Worm (Caenorhabditis elegans): ENCODE results near the gene cyp-34A9.
A peak's percentile ranks its signal among the peaks of the same experiment; 100 is the strongest.

Gene cyp-34A9

ce11 chrV:3972846-3973245 lies 2.5 kb upstream of the cyp-34A9 start, which contains the start of gene cyp-34A10:
TSS of gene cyp-34A10 (minus strand) at chrV:3972991.
- no peak for TF ChIP-seq irx-1 (tag; optimal IDR thresholded peaks at IDR 0.05)
- TF ChIP-seq hpl-2 (GFP tag; optimal IDR thresholded peaks at IDR 0.05), result no peak
- TF ChIP-seq unc-62 (GFP tag; optimal IDR thresholded peaks at IDR 0.05), result no peak
- no peak for TF ChIP-seq nhr-90 (tag; optimal IDR thresholded peaks at IDR 0.05; ENCODE audit: poor library complexity)
- TF ChIP-seq nhr-47 (tag; optimal IDR thresholded peaks at IDR 0.05), result no peak
- TF ChIP-seq ets-5 (GFP tag; IDR thresholded peaks at IDR 0.05), result no peak
- TF ChIP-seq unc-98 (GFP tag; IDR thresholded peaks at IDR 0.05), result no peak
- TF ChIP-seq fkh-8 (tag; optimal IDR thresholded peaks at IDR 0.05), result no peak
- TF ChIP-seq sptf-1 (tag; optimal IDR thresholded peaks at IDR 0.05), result no peak
- TF ChIP-seq efl-3 (GFP tag; optimal IDR thresholded peaks at IDR 0.05), result no peak
- TF ChIP-seq snu-23 (GFP tag; optimal IDR thresholded peaks at IDR 0.05), result no peak
- no peak for TF ChIP-seq mef-2 (tag; optimal IDR thresholded peaks at IDR 0.05)

- TF ChIP-seq nhr-20 (tag; optimal IDR thresholded peaks at IDR 0.05) (peak; percentile 44), grh-1 (GFP tag; IDR thresholded peaks at IDR 0.05) (no peak), lin-35 (GFP tag; optimal IDR thresholded peaks at IDR 0.05) (peak in 1 of 2 experiments; percentile 2), elt-2 (tag; optimal IDR thresholded peaks at IDR 0.05) (peak; percentile 50), sptf-1 (tag; optimal IDR thresholded peaks at IDR 0.05) (no peak), isw-1 (GFP tag; IDR thresholded peaks at IDR 0.05) (no peak), pqm-1 (tag; optimal IDR thresholded peaks at IDR 0.05) (no peak)
Measured at ce11 chrV:3969664-3970063, 676 bp downstream of the cyp-34A9 start.

- TF ChIP-seq ceh-63 (GFP tag; optimal IDR thresholded peaks at IDR 0.05), result no peak
- TF ChIP-seq pag-3 (tag; optimal IDR thresholded peaks at IDR 0.05; ENCODE audit: borderline replicate concordance, insufficient read depth), result no peak
Measured at ce11 chrV:3968929-3969328, 1.4 kb downstream of the cyp-34A9 start.

ce11 chrV:3967762-3968161 lies 2.6 kb downstream of the cyp-34A9 start, which contains the start of gene cyp-34A8:
TSS of gene cyp-34A8 (minus strand) at chrV:3967823.
- no peak for TF ChIP-seq ceh-82 (tag; optimal IDR thresholded peaks at IDR 0.05)
- TF ChIP-seq tlp-1 (tag; optimal IDR thresholded peaks at IDR 0.05), result no peak
- TF ChIP-seq nhr-90 (tag; optimal IDR thresholded peaks at IDR 0.05; ENCODE audit: poor library complexity), result peak; percentile 15
- no peak for TF ChIP-seq nhr-47 (tag; optimal IDR thresholded peaks at IDR 0.05)
- TF ChIP-seq lir-3 (tag; optimal IDR thresholded peaks at IDR 0.05; ENCODE audit: poor library complexity), result no peak
- TF ChIP-seq F16B12.6 (tag; optimal IDR thresholded peaks at IDR 0.05), result no peak
- TF ChIP-seq jun-1 (tag; optimal IDR thresholded peaks at IDR 0.05), result no peak
- TF ChIP-seq skn-1 (tag; optimal IDR thresholded peaks at IDR 0.05), result no peak
- TF ChIP-seq dsc-1 (tag; optimal IDR thresholded peaks at IDR 0.05), result no peak
- TF ChIP-seq lin-14 (GFP tag; optimal IDR thresholded peaks at IDR 0.05), result peak; percentile 62
- TF ChIP-seq zag-1 (tag; optimal IDR thresholded peaks at IDR 0.05), result no peak
- TF ChIP-seq mab-9 (GFP tag; IDR thresholded peaks at IDR 0.05), result no peak
- TF ChIP-seq ceh-88 (GFP tag; IDR thresholded peaks at IDR 0.05), result no peak
- no peak for TF ChIP-seq lsy-2 (tag; optimal IDR thresholded peaks at IDR 0.05)
- no peak for TF ChIP-seq ets-5 (GFP tag; IDR thresholded peaks at IDR 0.05)
- peak; percentile 38 for TF ChIP-seq mep-1 (tag; optimal IDR thresholded peaks at IDR 0.05)
- no peak for TF ChIP-seq egl-27 (tag; optimal IDR thresholded peaks at IDR 0.05)
- TF ChIP-seq unc-98 (GFP tag; IDR thresholded peaks at IDR 0.05), result no peak
- TF ChIP-seq Y116A8C.19 (tag; optimal IDR thresholded peaks at IDR 0.05; ENCODE audit: borderline replicate concordance), result no peak
- no peak for TF ChIP-seq lin-39 (tag; optimal IDR thresholded peaks at IDR 0.05)
- TF ChIP-seq irx-1 (tag; optimal IDR thresholded peaks at IDR 0.05), result no peak
- TF ChIP-seq fkh-10 (GFP tag; optimal IDR thresholded peaks at IDR 0.05), result no peak
- TF ChIP-seq nhr-237 (tag; optimal IDR thresholded peaks at IDR 0.05), result no peak
- TF ChIP-seq nhr-12 (tag; optimal IDR thresholded peaks at IDR 0.05), result no peak
- TF ChIP-seq nhr-76 (tag; optimal IDR thresholded peaks at IDR 0.05), result no peak
- TF ChIP-seq lin-35 (GFP tag; optimal IDR thresholded peaks at IDR 0.05), result peak in 1 of 2 experiments; percentile 6
- no peak for TF ChIP-seq hpl-2 (GFP tag; optimal IDR thresholded peaks at IDR 0.05)
- no peak for TF ChIP-seq nhr-85 (tag)
- TF ChIP-seq efl-1 (optimal IDR thresholded peaks at IDR 0.05), result no peak
- TF ChIP-seq efl-1 (GFP tag; optimal IDR thresholded peaks at IDR 0.05 in 1 of 2), result peak in 1 of 2 experiments; percentile 68
- TF ChIP-seq ceh-8 (GFP tag; optimal IDR thresholded peaks at IDR 0.05), result no peak
- peak; percentile 73 for TF ChIP-seq blmp-1 (tag; optimal IDR thresholded peaks at IDR 0.05)
- TF ChIP-seq nhr-28 (tag; optimal IDR thresholded peaks at IDR 0.05), result no peak
- no peak for TF ChIP-seq zip-4 (GFP tag; optimal IDR thresholded peaks at IDR 0.05)
- TF ChIP-seq mef-2 (tag; optimal IDR thresholded peaks at IDR 0.05), result no peak
- TF ChIP-seq ama-1 (optimal IDR thresholded peaks at IDR 0.05), result no peak

Data from whole organism, L1 larva.